Worm (Caenorhabditis elegans): Measurements from ENCODE around the gene F14D7.8.

ce11 chrV:14268616-14269015 is 44.0 kb downstream of the F14D7.8 start, which contains the start of gene F40G12.4:
- TF ChIP-seq sox-2 (GFP tag; IDR thresholded peaks at IDR 0.05) (no peak), F13H6.1 (tag; optimal IDR thresholded peaks at IDR 0.05) (no peak), nhr-11 (tag; optimal IDR thresholded peaks at IDR 0.05) (no peak), nhr-232 (tag; optimal IDR thresholded peaks at IDR 0.05) (no peak)
